Fruit fly (Drosophila melanogaster): ENCODE results near the gene Glyat.

Glyat gene

dm6 chr2L:8010602-8011455 lies at the start of gene Glyat, which contains the start of gene Tg:
Glyat (minus strand) TSS chr2L:8010652.
Tg (plus strand) TSS chr2L:8011405.
- TF ChIP-seq dsx (GFP tag; optimal IDR thresholded peaks at IDR 0.05; ENCODE audit: poor library complexity, severe bottlenecking): peak; percentile 5
- peak; percentile 14 for TF ChIP-seq Eip78C (GFP tag)
- TF ChIP-seq CG11762 (GFP tag; optimal IDR thresholded peaks at IDR 0.05; ENCODE audit: insufficient read depth): no peak
- TF ChIP-seq eg (GFP tag; IDR thresholded peaks at IDR 0.05): peak; percentile 34; the same call in 1 of the 3 replicates
- peak; percentile 23 for TF ChIP-seq fkh (GFP tag; optimal IDR thresholded peaks at IDR 0.05)
- no peak for TF ChIP-seq CG6163 (GFP tag; IDR thresholded peaks at IDR 0.05)
- TF ChIP-seq CG7368 (GFP tag; optimal IDR thresholded peaks at IDR 0.05): no peak
- TF ChIP-seq topi (GFP tag; optimal IDR thresholded peaks at IDR 0.05): no peak
- no peak for TF ChIP-seq net (GFP tag; optimal IDR thresholded peaks at IDR 0.05)
- no peak for TF ChIP-seq CG11294 (GFP tag; IDR thresholded peaks at IDR 0.05)
- no peak for TF ChIP-seq CG8319 (GFP tag; optimal IDR thresholded peaks at IDR 0.05)
- TF ChIP-seq CG10631 (GFP tag; optimal IDR thresholded peaks at IDR 0.05): no peak

dm6 chr2L:8043282-8043668 lies 32.8 kb upstream of the Glyat start, which contains the start of gene Megf8:
Megf8 (plus strand) TSS chr2L:8043471.
- no peak for TF ChIP-seq Sox15 (GFP tag; optimal IDR thresholded peaks at IDR 0.05)
- TF ChIP-seq CG34406 (GFP tag; optimal IDR thresholded peaks at IDR 0.05): no peak
- peak; percentile 100 for TF ChIP-seq Blimp-1 (GFP tag; optimal IDR thresholded peaks at IDR 0.05)

- TF ChIP-seq achi (GFP tag; optimal IDR thresholded peaks at IDR 0.05) (peak; percentile 100), CG8632 (GFP tag; optimal IDR thresholded peaks at IDR 0.05) (no peak), acj6 (GFP tag; optimal IDR thresholded peaks at IDR 0.05) (no peak), CG6854 (GFP tag; optimal IDR thresholded peaks at IDR 0.05) (peak; percentile 65), Sox14 (GFP tag; optimal IDR thresholded peaks at IDR 0.05) (no peak), Sox102F (GFP tag; optimal IDR thresholded peaks at IDR 0.05) (no peak), salr (GFP tag; optimal IDR thresholded peaks at IDR 0.05) (peak in 1 of 2 experiments; percentile 6), cyc (GFP tag; optimal IDR thresholded peaks at IDR 0.05) (peak; percentile 32), CG1621 (tag; optimal IDR thresholded peaks at IDR 0.05) (peak; percentile 39), CG8319 (GFP tag; optimal IDR thresholded peaks at IDR 0.05) (no peak), esn (GFP tag; optimal IDR thresholded peaks at IDR 0.05) (peak; percentile 65), lz (GFP tag; optimal IDR thresholded peaks at IDR 0.05) (peak; percentile 55), CG6163 (GFP tag; IDR thresholded peaks at IDR 0.05) (peak; percentile 32; the same call in 2 of the 3 replicates), CG3032 (tag; optimal IDR thresholded peaks at IDR 0.05) (no peak), Met (GFP tag; optimal IDR thresholded peaks at IDR 0.05) (no peak), pdm3 (GFP tag; optimal IDR thresholded peaks at IDR 0.05) (no peak), CG31627 (GFP tag; optimal IDR thresholded peaks at IDR 0.05) (peak; percentile 59), eg (GFP tag; IDR thresholded peaks at IDR 0.05) (peak; percentile 60; the same call in 2 of the 3 replicates), Hr38 (GFP tag; optimal IDR thresholded peaks at IDR 0.05) (no peak), CG9139 (GFP tag; optimal IDR thresholded peaks at IDR 0.05) (no peak), OdsH (GFP tag; optimal IDR thresholded peaks at IDR 0.05) (no peak), dac (GFP tag; optimal IDR thresholded peaks at IDR 0.05) (no peak), Ets96B (tag; optimal IDR thresholded peaks at IDR 0.05) (no peak)
Observed at dm6 chr2L:8042645-8043281, 32.3 kb upstream of the Glyat start, which contains the start of gene RpL36A. RpL36A (minus strand) TSS chr2L:8042909.

Measured in whole organism, prepupa.